Fruit fly (Drosophila melanogaster): ENCODE results near the gene Ufl1.

DNA sequence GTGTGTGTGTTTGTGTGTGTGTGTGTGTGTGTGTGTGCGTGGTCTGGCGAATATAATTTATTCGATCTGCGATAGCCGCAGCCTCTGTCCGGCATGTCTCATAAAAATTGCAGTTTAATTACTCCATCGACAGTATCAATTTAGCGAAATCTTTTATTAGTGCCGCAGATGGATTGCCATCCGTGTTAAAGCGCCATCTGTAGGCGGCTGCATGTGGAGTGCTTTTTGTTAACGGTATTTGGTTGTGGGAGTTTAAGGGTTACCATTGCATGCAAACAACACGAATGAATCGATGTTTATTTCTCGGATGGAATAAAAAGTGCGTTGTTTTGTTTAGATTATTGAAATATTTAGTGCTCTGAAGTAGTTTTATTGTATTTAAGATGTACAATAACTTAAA is 44.8 kb downstream of the Ufl1 start:
- TF ChIP-seq psq (GFP tag; optimal IDR thresholded peaks at IDR 0.05) (no peak), h (GFP tag; optimal IDR thresholded peaks at IDR 0.05) (no peak), sage (GFP tag; optimal IDR thresholded peaks at IDR 0.05) (no peak), sv (GFP tag; optimal IDR thresholded peaks at IDR 0.05) (no peak), Myc (optimal IDR thresholded peaks at IDR 0.05) (no peak), brk (GFP tag; optimal IDR thresholded peaks at IDR 0.05) (no peak)

Measured in whole organism, wandering third instar larva.